Worm (Caenorhabditis elegans) whole organism, late embryonic: ENCODE results near the gene C42C1.8.

Source experiments
- rnt-1 ChIP-seq: sonication (generic microtip); optimal IDR thresholded peaks from 2 replicates; lab custom pipeline; 2016; ENCODE audit warnings: missing genetic modification characterization, missing compliant biosample characterization
- unc-42 ChIP-seq: sonication (generic microtip); optimal IDR thresholded peaks from 2 replicates; lab custom pipeline; 2016; ENCODE audit warnings: missing genotype, missing genetic modification characterization, missing compliant biosample characterization
- unc-55 ChIP-seq: sonication (generic microtip); optimal IDR thresholded peaks from 2 replicates; lab custom pipeline; 2017; ENCODE audit warnings: missing biosample characterization, missing genetic modification reagents, missing genetic modification characterization

ce11 chrIV:12305956-12306355 lies 15.1 kb downstream of the C42C1.8 start:
- no peak for TF ChIP-seq unc-55 (GFP tag; lab: Kevin White, UChicago)
- no peak for TF ChIP-seq rnt-1 (tag; lab: Kevin White, UChicago)
- TF ChIP-seq unc-42, result no peak
